Worm (Caenorhabditis elegans): ENCODE results near the gene cat-4.
A peak's percentile ranks its signal among the peaks of the same experiment; 100 is the strongest.

The cat-4 gene

ce11 chrV:10536808-10537207 is 27.9 kb upstream of the cat-4 start (continued):
- no peak for TF ChIP-seq ceh-79 (tag; optimal IDR thresholded peaks at IDR 0.05)
- no peak for TF ChIP-seq unc-62 (GFP tag; optimal IDR thresholded peaks at IDR 0.05)
- TF ChIP-seq ceh-27 (GFP tag; optimal IDR thresholded peaks at IDR 0.05), result peak; percentile 88
- TF ChIP-seq hrde-1 (tag; optimal IDR thresholded peaks at IDR 0.05; ENCODE audit: borderline replicate concordance), result no peak
- TF ChIP-seq athp-1 (tag; optimal IDR thresholded peaks at IDR 0.05), result peak; percentile 23
- TF ChIP-seq nhr-120 (GFP tag; IDR thresholded peaks at IDR 0.05), result no peak
- peak; percentile 52 to 74 for TF ChIP-seq let-607 (tag; optimal IDR thresholded peaks at IDR 0.05)
- peak; percentile 92 for TF ChIP-seq K12H6.12 (tag; optimal IDR thresholded peaks at IDR 0.05)
- TF ChIP-seq tlf-1 (GFP tag; optimal IDR thresholded peaks at IDR 0.05), result peak; percentile 55
- peak; percentile 90 for TF ChIP-seq zfh-2 (GFP tag; conservative IDR thresholded peaks at IDR 0.05)
- no peak for TF ChIP-seq F57A8.1 (GFP tag; optimal IDR thresholded peaks at IDR 0.05)
- no peak for TF ChIP-seq F39B2.1 (GFP tag; IDR thresholded peaks at IDR 0.05)
- peak; percentile 78 for TF ChIP-seq somi-1 (GFP tag; optimal IDR thresholded peaks at IDR 0.05)
- TF ChIP-seq madf-6 (GFP tag; IDR thresholded peaks at IDR 0.05), result 0 out of 2 replicates have a peak, but pooled peaks have one; percentile 52
- TF ChIP-seq madf-8 (GFP tag; conservative IDR thresholded peaks at IDR 0.05), result 0 out of 2 replicates have a peak, but pooled peaks have one; percentile 6
- TF ChIP-seq ama-1 (optimal IDR thresholded peaks at IDR 0.05), result no peak
- no peak for TF ChIP-seq ama-1 (GFP tag; optimal IDR thresholded peaks at IDR 0.05)
- TF ChIP-seq madf-10 (tag; optimal IDR thresholded peaks at IDR 0.05), result peak; percentile 63
- peak; percentile 47; the same call in 1 of the 2 replicates for TF ChIP-seq lin-26 (GFP tag; IDR thresholded peaks at IDR 0.05)
- TF ChIP-seq ccch-3 (GFP tag; optimal IDR thresholded peaks at IDR 0.05), result no peak
- TF ChIP-seq snpc-4 (GFP tag; optimal IDR thresholded peaks at IDR 0.05), result no peak
- peak in 2 of 4 experiments; percentile 63 to 77 for TF ChIP-seq snpc-4 (tag; optimal IDR thresholded peaks at IDR 0.05)
- no peak for TF ChIP-seq mes-4 (tag; optimal IDR thresholded peaks at IDR 0.05)
- peak; percentile 79 for TF ChIP-seq ekl-4 (GFP tag; IDR thresholded peaks at IDR 0.05)
- no peak for TF ChIP-seq snpc-1.1 (tag; optimal IDR thresholded peaks at IDR 0.05; ENCODE audit: insufficient read depth)
- peak; percentile 63 for TF ChIP-seq efl-1 (GFP tag; optimal IDR thresholded peaks at IDR 0.05)
- TF ChIP-seq sptf-2 (GFP tag; optimal IDR thresholded peaks at IDR 0.05), result no peak
- 0 out of 2 replicates have a peak, but pooled peaks have one; percentile 60 for TF ChIP-seq C06A6.2 (GFP tag; conservative IDR thresholded peaks at IDR 0.05)
- TF ChIP-seq repo-1 (tag; optimal IDR thresholded peaks at IDR 0.05), result peak; percentile 64
- TF ChIP-seq attf-5 (GFP tag; optimal IDR thresholded peaks at IDR 0.05), result peak; percentile 90
- TF ChIP-seq lin-54 (GFP tag; optimal IDR thresholded peaks at IDR 0.05), result peak; percentile 94
- peak; percentile 50; the same call in 1 of the 2 replicates for TF ChIP-seq rcor-1 (GFP tag; IDR thresholded peaks at IDR 0.05)
- 0 out of 2 replicates have a peak, but pooled peaks have one; percentile 59 for TF ChIP-seq attf-3 (GFP tag; conservative IDR thresholded peaks at IDR 0.05)
- TF ChIP-seq nfya-1 (tag; optimal IDR thresholded peaks at IDR 0.05; ENCODE audit: borderline replicate concordance, insufficient read depth), result no peak
- TF ChIP-seq let-526 (GFP tag; IDR thresholded peaks at IDR 0.05), result 0 out of 2 replicates have a peak, but pooled peaks have one; percentile 65
- TF ChIP-seq B0261.1 (tag; optimal IDR thresholded peaks at IDR 0.05), result no peak
- TF ChIP-seq Y56A3A.18 (GFP tag; IDR thresholded peaks at IDR 0.05), result no peak
- peak; percentile 48 for TF ChIP-seq chd-7 (tag; optimal IDR thresholded peaks at IDR 0.05)
- no peak for TF ChIP-seq mxl-1 (tag; optimal IDR thresholded peaks at IDR 0.05)
- TF ChIP-seq nhr-27 (tag; optimal IDR thresholded peaks at IDR 0.05), result no peak
- no peak for TF ChIP-seq pha-4 (tag; optimal IDR thresholded peaks at IDR 0.05)
- TF ChIP-seq F57C9.4 (tag; optimal IDR thresholded peaks at IDR 0.05), result no peak
- peak; percentile 30 for TF ChIP-seq lsl-1 (GFP tag; optimal IDR thresholded peaks at IDR 0.05)
- no peak for TF ChIP-seq ceh-40 (GFP tag; IDR thresholded peaks at IDR 0.05)
- TF ChIP-seq lin-40 (tag; optimal IDR thresholded peaks at IDR 0.05), result peak; percentile 89
- TF ChIP-seq aptf-3 (GFP tag; IDR thresholded peaks at IDR 0.05), result no peak
- TF ChIP-seq ZK185.1 (tag; optimal IDR thresholded peaks at IDR 0.05; ENCODE audit: poor library complexity, severe bottlenecking), result peak; percentile 88
- TF ChIP-seq cebp-2 (GFP tag; IDR thresholded peaks at IDR 0.05), result no peak
- TF ChIP-seq pbrm-1 (GFP tag; IDR thresholded peaks at IDR 0.05), result peak; percentile 88

All from whole organism, young adult.